Worm (Caenorhabditis elegans): ENCODE measurements around the gene damt-1.

The damt-1 gene

ce11 chrII:5714807-5715206, 5.1 kb upstream of the damt-1 start, which contains the start of the genes tiar-1 and lelo-4 (continued):
- TF ChIP-seq nhr-77 (tag; optimal IDR thresholded peaks at IDR 0.05): no peak
- TF ChIP-seq blmp-1 (tag; optimal IDR thresholded peaks at IDR 0.05; ENCODE audit: insufficient read depth): no peak
- TF ChIP-seq zag-1 (tag; optimal IDR thresholded peaks at IDR 0.05): no peak
- TF ChIP-seq nhr-23 (tag; optimal IDR thresholded peaks at IDR 0.05): no peak
- peak; percentile 84 for TF ChIP-seq gmeb-1 (tag; optimal IDR thresholded peaks at IDR 0.05)
- peak; percentile 72 for TF ChIP-seq snpc-4 (tag; optimal IDR thresholded peaks at IDR 0.05)
- no peak for TF ChIP-seq unc-62 (GFP tag; optimal IDR thresholded peaks at IDR 0.05)
- TF ChIP-seq ceh-82 (tag; optimal IDR thresholded peaks at IDR 0.05): no peak
- peak; percentile 53 for TF ChIP-seq sma-3 (GFP tag; optimal IDR thresholded peaks at IDR 0.05)
- peak; percentile 76 for TF ChIP-seq lin-11 (tag; optimal IDR thresholded peaks at IDR 0.05)
- peak; percentile 86 for TF ChIP-seq ZK546.5 (tag; optimal IDR thresholded peaks at IDR 0.05)
- no peak for TF ChIP-seq ztf-11 (tag; optimal IDR thresholded peaks at IDR 0.05)
- peak; percentile 34 for TF ChIP-seq ama-1 (optimal IDR thresholded peaks at IDR 0.05)
- TF ChIP-seq fos-1 (tag; optimal IDR thresholded peaks at IDR 0.05): peak; percentile 24
- peak; percentile 52 for TF ChIP-seq lin-13 (GFP tag; optimal IDR thresholded peaks at IDR 0.05)

ce11 chrII:5715745-5716357, 4.1 kb upstream of the damt-1 start, which contains the start of the genes C18A3.10 and C18A3.3:
Gene C18A3.10, minus strand, starts transcription at chrII:5715845.
Gene C18A3.3, plus strand, starts transcription at chrII:5716307.
- TF ChIP-seq lin-11 (tag; optimal IDR thresholded peaks at IDR 0.05) (no peak), crh-2 (tag; optimal IDR thresholded peaks at IDR 0.05) (no peak), ztf-4 (tag; optimal IDR thresholded peaks at IDR 0.05) (no peak), fos-1 (tag; optimal IDR thresholded peaks at IDR 0.05) (no peak), sem-4 (tag; optimal IDR thresholded peaks at IDR 0.05) (no peak), mdl-1 (tag; optimal IDR thresholded peaks at IDR 0.05) (no peak), ztf-11 (tag; optimal IDR thresholded peaks at IDR 0.05) (no peak), dmd-4 (tag; optimal IDR thresholded peaks at IDR 0.05) (no peak), alr-1 (tag; optimal IDR thresholded peaks at IDR 0.05) (no peak), snpc-4 (tag; optimal IDR thresholded peaks at IDR 0.05) (no peak), lin-39 (tag; optimal IDR thresholded peaks at IDR 0.05) (no peak), C34F6.9 (tag; optimal IDR thresholded peaks at IDR 0.05) (no peak), zag-1 (tag; optimal IDR thresholded peaks at IDR 0.05) (no peak), ceh-16 (tag; optimal IDR thresholded peaks at IDR 0.05) (no peak)

ce11 chrII:5717831-5718230, 2.1 kb upstream of the damt-1 start, which contains the start of gene zipt-3:
Gene zipt-3, plus strand, starts transcription at chrII:5718131.
- TF ChIP-seq mdl-1 (tag; optimal IDR thresholded peaks at IDR 0.05) (no peak), mbf-1 (tag; optimal IDR thresholded peaks at IDR 0.05) (no peak), nhr-21 (tag; optimal IDR thresholded peaks at IDR 0.05) (no peak), unc-39 (tag; optimal IDR thresholded peaks at IDR 0.05) (no peak), nhr-11 (tag; optimal IDR thresholded peaks at IDR 0.05) (no peak), mab-5 (tag; optimal IDR thresholded peaks at IDR 0.05) (no peak), ZK546.5 (tag; optimal IDR thresholded peaks at IDR 0.05) (no peak), skn-1 (tag; optimal IDR thresholded peaks at IDR 0.05) (no peak), lin-11 (tag; optimal IDR thresholded peaks at IDR 0.05) (no peak), unc-62 (GFP tag; optimal IDR thresholded peaks at IDR 0.05) (no peak), peb-1 (tag; optimal IDR thresholded peaks at IDR 0.05) (no peak), sma-9 (GFP tag; optimal IDR thresholded peaks at IDR 0.05) (no peak), sma-9 (tag; optimal IDR thresholded peaks at IDR 0.05) (no peak), egl-27 (tag; optimal IDR thresholded peaks at IDR 0.05) (no peak)

ce11 chrII:5725094-5725493, 5.1 kb downstream of the damt-1 start:
- TF ChIP-seq sma-9 (GFP tag; optimal IDR thresholded peaks at IDR 0.05) (peak; percentile 53), sma-9 (tag; optimal IDR thresholded peaks at IDR 0.05) (no peak), peb-1 (tag; optimal IDR thresholded peaks at IDR 0.05) (no peak), blmp-1 (tag; optimal IDR thresholded peaks at IDR 0.05; ENCODE audit: insufficient read depth) (no peak), egl-27 (tag; optimal IDR thresholded peaks at IDR 0.05) (no peak), mab-5 (tag; optimal IDR thresholded peaks at IDR 0.05) (peak; percentile 49), lin-13 (GFP tag; optimal IDR thresholded peaks at IDR 0.05) (peak; percentile 38), ztf-4 (tag; optimal IDR thresholded peaks at IDR 0.05) (no peak), lin-39 (tag; optimal IDR thresholded peaks at IDR 0.05) (peak; percentile 20), C34F6.9 (tag; optimal IDR thresholded peaks at IDR 0.05) (peak; percentile 88), crh-2 (tag; optimal IDR thresholded peaks at IDR 0.05) (peak; percentile 80), nhr-237 (tag; optimal IDR thresholded peaks at IDR 0.05) (no peak), nhr-77 (tag; optimal IDR thresholded peaks at IDR 0.05) (no peak), ceh-82 (tag; optimal IDR thresholded peaks at IDR 0.05) (peak; percentile 3), nhr-25 (tag; optimal IDR thresholded peaks at IDR 0.05) (no peak), ztf-1 (GFP tag; conservative IDR thresholded peaks at IDR 0.05) (no peak), dmd-4 (tag; optimal IDR thresholded peaks at IDR 0.05) (no peak), zag-1 (tag; optimal IDR thresholded peaks at IDR 0.05) (peak; percentile 91), snpc-4 (tag; optimal IDR thresholded peaks at IDR 0.05) (peak; percentile 64), sem-4 (tag; optimal IDR thresholded peaks at IDR 0.05) (peak; percentile 53), gmeb-1 (tag; optimal IDR thresholded peaks at IDR 0.05) (no peak), unc-55 (GFP tag; optimal IDR thresholded peaks at IDR 0.05) (peak; percentile 96), mbf-1 (tag; optimal IDR thresholded peaks at IDR 0.05) (no peak), nhr-21 (tag; optimal IDR thresholded peaks at IDR 0.05) (no peak), nhr-10 (tag; optimal IDR thresholded peaks at IDR 0.05) (no peak), ztf-11 (tag; optimal IDR thresholded peaks at IDR 0.05) (no peak), nhr-12 (tag; optimal IDR thresholded peaks at IDR 0.05) (no peak), nhr-6 (tag; optimal IDR thresholded peaks at IDR 0.05) (peak; percentile 82), elt-3 (tag; optimal IDR thresholded peaks at IDR 0.05) (no peak), aly-2 (tag; optimal IDR thresholded peaks at IDR 0.05) (no peak), alr-1 (tag; optimal IDR thresholded peaks at IDR 0.05) (no peak), F13H6.1 (tag; optimal IDR thresholded peaks at IDR 0.05) (peak; percentile 52), fos-1 (tag; optimal IDR thresholded peaks at IDR 0.05) (no peak)

Measured in whole organism, L2 larva.